Worm (Caenorhabditis elegans): Measurements from ENCODE around the gene str-253.

DNA sequence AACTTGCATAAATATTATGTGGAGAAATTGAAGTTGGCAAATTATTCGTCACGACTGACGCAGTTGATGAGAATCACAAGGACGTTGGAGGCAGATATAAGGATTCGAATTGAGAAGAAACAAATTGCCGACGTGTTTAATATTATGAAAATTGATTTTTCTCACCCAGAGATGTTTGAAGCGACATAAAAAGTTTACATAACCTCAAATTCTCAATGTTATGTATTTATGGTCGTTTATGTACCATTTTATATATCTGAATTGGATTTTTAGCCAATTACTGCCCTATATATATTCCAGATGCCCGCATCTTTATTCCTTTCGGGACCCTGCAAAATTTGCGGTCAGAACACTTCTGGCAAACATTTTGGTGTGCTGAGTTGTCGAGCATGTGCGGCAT is 25.6 kb downstream of the str-253 start, which contains the start of gene nhr-126:
- TF ChIP-seq egl-27 (tag; optimal IDR thresholded peaks at IDR 0.05) = no peak
- TF ChIP-seq lin-15B (tag; optimal IDR thresholded peaks at IDR 0.05) = no peak
- no peak for TF ChIP-seq saeg-2 (GFP tag; IDR thresholded peaks at IDR 0.05)
- no peak for TF ChIP-seq nhr-76 (tag; optimal IDR thresholded peaks at IDR 0.05)
- TF ChIP-seq dmd-9 (GFP tag; IDR thresholded peaks at IDR 0.05) = no peak
- no peak for TF ChIP-seq nhr-11 (tag; optimal IDR thresholded peaks at IDR 0.05)
- no peak for TF ChIP-seq aly-2 (tag; optimal IDR thresholded peaks at IDR 0.05)
- TF ChIP-seq nhr-28 (tag; optimal IDR thresholded peaks at IDR 0.05) = no peak
- TF ChIP-seq mdl-1 (tag; optimal IDR thresholded peaks at IDR 0.05) = no peak
- no peak for TF ChIP-seq R02D3.7 (tag; optimal IDR thresholded peaks at IDR 0.05)
- no peak for TF ChIP-seq unc-39 (tag; optimal IDR thresholded peaks at IDR 0.05)
- no peak for TF ChIP-seq lin-13 (GFP tag; optimal IDR thresholded peaks at IDR 0.05)
- no peak for TF ChIP-seq gei-8 (GFP tag; optimal IDR thresholded peaks at IDR 0.05)
